Comparison of ENCODE assay signal across 1 fruit fly cellular context in genomic region chr3L:15161549-15161948, dm6.
TF ChIP-seq lines count a peak whose summit lies in the region.

Gene CG6878 (plus strand): TSS chr3L:15161817.

TF ChIP-seq in whole organism, embryonic, 481 proteins besides CTCF, POLR2A, EP300 and RAD21 (continued from another document):
- no peak for TF ChIP-seq schlank (tag; optimal IDR thresholded peaks at IDR 0.05; lab: Kevin White, UChicago)
- TF ChIP-seq tap (tag; optimal IDR thresholded peaks at IDR 0.05; lab: Kevin White, UChicago) = peak; percentile 32
- TF ChIP-seq lmd (GFP tag; IDR thresholded peaks at IDR 0.05; lab: Robert Waterston, UW) = no peak
- TF ChIP-seq hbn (GFP tag; IDR thresholded peaks at IDR 0.05; lab: Robert Waterston, UW; ENCODE audit: partially characterized antibody) = no peak
- TF ChIP-seq crp (GFP tag; optimal IDR thresholded peaks at IDR 0.05; lab: Kevin White, UChicago) = peak in 1 of 2 experiments; percentile 76
- no peak for TF ChIP-seq B-H1 (GFP tag; IDR thresholded peaks at IDR 0.05; lab: Robert Waterston, UW)
- no peak for TF ChIP-seq bowl (GFP tag; IDR thresholded peaks at IDR 0.05; lab: Robert Waterston, UW)
- TF ChIP-seq CG10654 (GFP tag; optimal IDR thresholded peaks at IDR 0.05; lab: Kevin White, UChicago) = peak; percentile 8
- TF ChIP-seq gsb-n (tag; optimal IDR thresholded peaks at IDR 0.05; lab: Kevin White, UChicago) = peak; percentile 30
- no peak for TF ChIP-seq shn (GFP tag; optimal IDR thresholded peaks at IDR 0.05; lab: Kevin White, UChicago)
- no peak for TF ChIP-seq CG17612 (GFP tag; IDR thresholded peaks at IDR 0.05; lab: Robert Waterston, UW)
- no peak for TF ChIP-seq Ravus (GFP tag; IDR thresholded peaks at IDR 0.05; lab: Robert Waterston, UW)
- peak; percentile 18; the same call in 1 of the 3 replicates for TF ChIP-seq HLH4C (GFP tag; IDR thresholded peaks at IDR 0.05; lab: Robert Waterston, UW; ENCODE audit: partially characterized antibody)
- peak; percentile 55 for TF ChIP-seq sug (tag; optimal IDR thresholded peaks at IDR 0.05; lab: Kevin White, UChicago)
- TF ChIP-seq YL-1 (GFP tag; optimal IDR thresholded peaks at IDR 0.05; lab: Kevin White, UChicago) = peak; percentile 86
- TF ChIP-seq zen2 (GFP tag; IDR thresholded peaks at IDR 0.05; lab: Robert Waterston, UW; ENCODE audit: partially characterized antibody) = no peak
- peak; percentile 36 for TF ChIP-seq Meics (GFP tag; optimal IDR thresholded peaks at IDR 0.05; lab: Kevin White, UChicago)
- peak; percentile 54 for TF ChIP-seq Lhr (GFP tag; optimal IDR thresholded peaks at IDR 0.05; lab: Kevin White, UChicago)
- peak; percentile 2 for TF ChIP-seq Fer3 (tag; optimal IDR thresholded peaks at IDR 0.05; lab: Kevin White, UChicago)
- no peak for TF ChIP-seq CG17361 (GFP tag; IDR thresholded peaks at IDR 0.05; lab: Robert Waterston, UW)
- no peak for TF ChIP-seq slou (GFP tag; optimal IDR thresholded peaks at IDR 0.05; lab: Kevin White, UChicago)
- TF ChIP-seq CG12219 (GFP tag; optimal IDR thresholded peaks at IDR 0.05; lab: Kevin White, UChicago) = no peak
- no peak for TF ChIP-seq CG14050 (GFP tag; IDR thresholded peaks at IDR 0.05; lab: Robert Waterston, UW)
- TF ChIP-seq CG4360 (GFP tag; IDR thresholded peaks at IDR 0.05; lab: Robert Waterston, UW) = no peak
- peak; percentile 55 for TF ChIP-seq CG2712 (tag; optimal IDR thresholded peaks at IDR 0.05; lab: Kevin White, UChicago)
- no peak for TF ChIP-seq CG11695 (GFP tag; IDR thresholded peaks at IDR 0.05; lab: Robert Waterston, UW)
- TF ChIP-seq esg (GFP tag; conservative IDR thresholded peaks at IDR 0.05; lab: Robert Waterston, UW) = no peak
- peak; percentile 27 for TF ChIP-seq kah (GFP tag; optimal IDR thresholded peaks at IDR 0.05; lab: Kevin White, UChicago)
- TF ChIP-seq CG31224 (GFP tag; IDR thresholded peaks at IDR 0.05; lab: Robert Waterston, UW) = no peak
- peak; percentile 47; the same call in 1 of the 2 replicates for TF ChIP-seq amos (GFP tag; IDR thresholded peaks at IDR 0.05; lab: Robert Waterston, UW; ENCODE audit: partially characterized antibody)
- no peak for TF ChIP-seq run (tag; optimal IDR thresholded peaks at IDR 0.05; lab: Kevin White, UChicago)
- no peak for TF ChIP-seq bigmax (GFP tag; optimal IDR thresholded peaks at IDR 0.05; lab: Kevin White, UChicago)
- TF ChIP-seq sr (GFP tag; IDR thresholded peaks at IDR 0.05; lab: Robert Waterston, UW) = no peak
- no peak for TF ChIP-seq ap (GFP tag; IDR thresholded peaks at IDR 0.05; lab: Robert Waterston, UW)
- peak; percentile 46 for TF ChIP-seq CG10267 (tag; optimal IDR thresholded peaks at IDR 0.05; lab: Kevin White, UChicago)
- TF ChIP-seq twi (tag; optimal IDR thresholded peaks at IDR 0.05; lab: Kevin White, UChicago) = no peak
- TF ChIP-seq CkIIα-i1 (GFP tag; IDR thresholded peaks at IDR 0.05; lab: Robert Waterston, UW) = no peak
- peak; percentile 95 for TF ChIP-seq Dp (GFP tag; optimal IDR thresholded peaks at IDR 0.05; lab: Kevin White, UChicago)
- TF ChIP-seq exex (tag; optimal IDR thresholded peaks at IDR 0.05; lab: Kevin White, UChicago) = no peak
- no peak for TF ChIP-seq Ada2b (GFP tag; IDR thresholded peaks at IDR 0.05; lab: Robert Waterston, UW)
- peak; percentile 14 for TF ChIP-seq CG33557 (GFP tag; optimal IDR thresholded peaks at IDR 0.05; lab: Kevin White, UChicago)
- TF ChIP-seq luna (GFP tag; optimal IDR thresholded peaks at IDR 0.05; lab: Kevin White, UChicago) = no peak
- peak; percentile 24 for TF ChIP-seq Xbp1 (GFP tag; optimal IDR thresholded peaks at IDR 0.05; lab: Kevin White, UChicago)
- TF ChIP-seq Dad (GFP tag; optimal IDR thresholded peaks at IDR 0.05; lab: Kevin White, UChicago) = no peak
- no peak for TF ChIP-seq CG12071 (GFP tag; optimal IDR thresholded peaks at IDR 0.05; lab: Kevin White, UChicago)
- TF ChIP-seq cas (GFP tag; IDR thresholded peaks at IDR 0.05; lab: Robert Waterston, UW) = no peak
- peak; percentile 78 for TF ChIP-seq pzg (GFP tag; optimal IDR thresholded peaks at IDR 0.05; lab: Kevin White, UChicago)
- TF ChIP-seq Atf3 (GFP tag; optimal IDR thresholded peaks at IDR 0.05; lab: Kevin White, UChicago) = no peak
- TF ChIP-seq sens (GFP tag; lab: Kevin White, UChicago) = peak; percentile 56
- no peak for TF ChIP-seq CG16815 (GFP tag; optimal IDR thresholded peaks at IDR 0.05; lab: Kevin White, UChicago)
- TF ChIP-seq CG1603 (tag; optimal IDR thresholded peaks at IDR 0.05; lab: Kevin White, UChicago) = peak; percentile 61
- TF ChIP-seq Sry-δ (GFP tag; optimal IDR thresholded peaks at IDR 0.05; lab: Kevin White, UChicago) = peak; percentile 16
- TF ChIP-seq CG14710 (tag; optimal IDR thresholded peaks at IDR 0.05; lab: Kevin White, UChicago) = peak; percentile 53
- TF ChIP-seq ken (GFP tag; IDR thresholded peaks at IDR 0.05; lab: Robert Waterston, UW) = no peak
- peak; percentile 27 for TF ChIP-seq CG7839 (tag; optimal IDR thresholded peaks at IDR 0.05; lab: Kevin White, UChicago)
- peak; percentile 43 for TF ChIP-seq nmo (GFP tag; optimal IDR thresholded peaks at IDR 0.05; lab: Kevin White, UChicago)
- no peak for TF ChIP-seq Vsx1 (GFP tag; optimal IDR thresholded peaks at IDR 0.05; lab: Kevin White, UChicago)
- TF ChIP-seq gro (GFP tag; optimal IDR thresholded peaks at IDR 0.05; lab: Kevin White, UChicago) = no peak
- no peak for TF ChIP-seq HLH54F (GFP tag; optimal IDR thresholded peaks at IDR 0.05; lab: Kevin White, UChicago)
- no peak for TF ChIP-seq CG18476 (GFP tag; optimal IDR thresholded peaks at IDR 0.05; lab: Kevin White, UChicago)
- peak; percentile 93 for TF ChIP-seq stwl (tag; optimal IDR thresholded peaks at IDR 0.05; lab: Kevin White, UChicago)
- no peak for TF ChIP-seq CG5180 (GFP tag; optimal IDR thresholded peaks at IDR 0.05; lab: Kevin White, UChicago)
- TF ChIP-seq CG3726 (GFP tag; IDR thresholded peaks at IDR 0.05; lab: Robert Waterston, UW) = no peak
- no peak for TF ChIP-seq Sox102F (GFP tag; optimal IDR thresholded peaks at IDR 0.05; lab: Kevin White, UChicago)
- TF ChIP-seq CG15601 (tag; optimal IDR thresholded peaks at IDR 0.05; lab: Kevin White, UChicago) = peak; percentile 37
- peak; percentile 60 for TF ChIP-seq NfI (GFP tag; optimal IDR thresholded peaks at IDR 0.05; lab: Kevin White, UChicago)
- TF ChIP-seq jigr1 (GFP tag; IDR thresholded peaks at IDR 0.05; lab: Robert Waterston, UW) = no peak
- TF ChIP-seq Blimp-1 (GFP tag; optimal IDR thresholded peaks at IDR 0.05; lab: Kevin White, UChicago) = no peak
- TF ChIP-seq CG18262 (tag; optimal IDR thresholded peaks at IDR 0.05; lab: Kevin White, UChicago) = peak; percentile 21
- TF ChIP-seq Atf6 (GFP tag; IDR thresholded peaks at IDR 0.05; lab: Robert Waterston, UW) = no peak
- TF ChIP-seq CG12659 (GFP tag; optimal IDR thresholded peaks at IDR 0.05; lab: Kevin White, UChicago) = peak; percentile 63
- TF ChIP-seq CG16813 (GFP tag; IDR thresholded peaks at IDR 0.05; lab: Robert Waterston, UW; ENCODE audit: partially characterized antibody) = peak; percentile 37; the same call in 1 of the 3 replicates
- TF ChIP-seq hth (optimal IDR thresholded peaks at IDR 0.05; lab: Kevin White, UChicago) = no peak
- peak; percentile 43 for TF ChIP-seq caup (GFP tag; optimal IDR thresholded peaks at IDR 0.05; lab: Kevin White, UChicago; ENCODE audit: severe bottlenecking)
- TF ChIP-seq Dek (tag; optimal IDR thresholded peaks at IDR 0.05; lab: Kevin White, UChicago) = peak; percentile 39
- no peak for TF ChIP-seq CG8924 (tag; optimal IDR thresholded peaks at IDR 0.05; lab: Kevin White, UChicago)
TF ChIP-seq in whole organism, embryonic: peak in this region for 103.
